Worm (Caenorhabditis elegans) whole organism, early embryonic: ENCODE measurements around the gene B0252.1.

ENCODE experiments used
- B0310.2 ChIP-seq: sonication (generic microtip); optimal IDR thresholded peaks from 2 replicates; lab custom pipeline; 2016; ENCODE audit warnings: mild to moderate bottlenecking, missing genetic modification characterization, missing compliant biosample characterization
- F13C5.2 ChIP-seq: sonication (generic microtip); optimal IDR thresholded peaks from 2 replicates; lab custom pipeline; 2017; ENCODE audit warnings: mild to moderate bottlenecking, missing genetic modification characterization, inconsistent platforms, missing compliant biosample characterization
- ama-1 ChIP-seq: fragments of 150-350 bp; optimal IDR thresholded peaks from 2 replicates; lab custom pipeline; 2014
- ceh-13 ChIP-seq: fragments of 200-800 bp; sonication (Bioruptor generic); optimal IDR thresholded peaks from 2 replicates; lab custom pipeline; 2018; ENCODE audit warnings: mild to moderate bottlenecking, missing genetic modification characterization, missing compliant biosample characterization
- ceh-36 ChIP-seq: sonication (generic microtip); optimal IDR thresholded peaks from 2 replicates; lab custom pipeline; 2016; ENCODE audit warnings: missing genetic modification characterization, inconsistent platforms, missing compliant biosample characterization
- ets-7 ChIP-seq: sonication (generic microtip); optimal IDR thresholded peaks from 2 replicates; lab custom pipeline; 2016; ENCODE audit warnings: missing genotype, missing genetic modification characterization, missing compliant biosample characterization
- flt-1 ChIP-seq: fragments of 200-800 bp; sonication (Bioruptor generic); IDR thresholded peaks from 2 replicates; pipeline ENCODE4 v1.3.6; 2022; ENCODE audit warnings: missing genetic modification characterization, missing compliant biosample characterization
- hmbx-1 ChIP-seq: sonication (generic microtip); optimal IDR thresholded peaks from 2 replicates; lab custom pipeline; 2016; ENCODE audit warnings: mild to moderate bottlenecking, missing genetic modification characterization, missing compliant biosample characterization
- hmg-4 ChIP-seq: fragments of 200-800 bp; sonication (Bioruptor generic); optimal IDR thresholded peaks from 2 replicates; lab custom pipeline; 2018; ENCODE audit warnings: mild to moderate bottlenecking, missing genetic modification characterization, missing compliant biosample characterization
- pes-1 ChIP-seq: fragments of 200-800 bp; sonication (Bioruptor generic); IDR thresholded peaks from 2 replicates; pipeline ENCODE4 v1.3.6; 2022; ENCODE audit warnings: missing genetic modification reagents, missing genetic modification characterization, missing compliant biosample characterization
- scrt-1 ChIP-seq: fragments of 200-800 bp; sonication (Bioruptor generic); IDR thresholded peaks from 2 replicates; pipeline ENCODE4 v1.3.6; 2022; ENCODE audit warnings: missing genetic modification characterization, missing compliant biosample characterization
- sea-1 ChIP-seq: fragments of 200-800 bp; sonication (Bioruptor generic); conservative IDR thresholded peaks from 2 replicates; pipeline ENCODE4 v1.3.6; 2022; ENCODE audit warnings: missing genetic modification characterization, missing compliant biosample characterization
- tbx-11 ChIP-seq: fragments of 200-800 bp; sonication (Bioruptor generic); IDR thresholded peaks from 2 replicates; pipeline ENCODE4 v1.3.6; 2022; ENCODE audit warnings: missing genetic modification characterization, missing compliant biosample characterization
- tbx-37 ChIP-seq: fragments of 200-800 bp; sonication (Bioruptor generic); conservative IDR thresholded peaks from 2 replicates; pipeline ENCODE4 v1.3.6; 2022; ENCODE audit warnings: missing genetic modification reagents, missing genetic modification characterization, missing compliant biosample characterization
- tra-4 ChIP-seq: sonication (generic microtip); optimal IDR thresholded peaks from 2 replicates; lab custom pipeline; 2017; ENCODE audit warnings: missing genetic modification characterization, missing compliant biosample characterization

Gene B0252.1

ce11 chrII:6972185-6972737, 52.8 kb downstream of the B0252.1 start, which contains the start of gene art-1:
art-1 (minus strand) TSS chrII:6972235.
- TF ChIP-seq hmg-4 (GFP tag; lab: Kevin White, UChicago) = no peak
- TF ChIP-seq pes-1 (GFP tag; lab: Robert Waterston, UW) = no peak
- no peak for TF ChIP-seq flt-1 (GFP tag; lab: Robert Waterston, UW)
- TF ChIP-seq ama-1 (lab: Kevin White, UChicago) = no peak
- TF ChIP-seq hmbx-1 = no peak
- TF ChIP-seq tra-4 = no peak
- TF ChIP-seq F13C5.2 (tag; lab: Kevin White, UChicago) = no peak
- no peak for TF ChIP-seq sea-1 (GFP tag; lab: Robert Waterston, UW)
- no peak for TF ChIP-seq ceh-36
- TF ChIP-seq ceh-13 (GFP tag; lab: Kevin White, UChicago) = no peak
- TF ChIP-seq tbx-11 = no peak
- no peak for TF ChIP-seq ets-7 (tag; lab: Kevin White, UChicago)
- TF ChIP-seq B0310.2 (tag; lab: Kevin White, UChicago) = no peak
- no peak for TF ChIP-seq scrt-1
- TF ChIP-seq tbx-37 (GFP tag; lab: Robert Waterston, UW) = no peak
